Worm (Caenorhabditis elegans) whole organism, mixed stage, embryonic: ENCODE results near the gene EEED8.4.

ENCODE experiments used
- M03D4.4 ChIP-seq: sonication (generic microtip); optimal IDR thresholded peaks from 2 replicates; lab custom pipeline; 2017; ENCODE audit warnings: mild to moderate bottlenecking, missing genetic modification characterization, missing compliant biosample characterization
- bed-3 ChIP-seq: fragments of 200-800 bp; sonication (Bioruptor generic); optimal IDR thresholded peaks from 3 replicates; lab custom pipeline; 2018; ENCODE audit warnings: mild to moderate bottlenecking, missing genetic modification characterization, moderate library complexity, missing compliant biosample characterization
- blmp-1 ChIP-seq: fragments of 150-350 bp; optimal IDR thresholded peaks from 2 replicates; lab custom pipeline; 2014; ENCODE audit warnings: missing biosample characterization, missing genetic modification characterization
- ceh-39 ChIP-seq: fragments of 150-350 bp; optimal IDR thresholded peaks from 2 replicates; lab custom pipeline; 2014; ENCODE audit warnings: missing biosample characterization, missing genetic modification characterization
- ceh-43 ChIP-seq: fragments of 200-800 bp; sonication (Bioruptor generic); optimal IDR thresholded peaks from 2 replicates; lab custom pipeline; 2018; ENCODE audit warnings: mild to moderate bottlenecking, missing genetic modification characterization, moderate library complexity, missing compliant biosample characterization
- ceh-83 ChIP-seq: fragments of 200-800 bp; sonication (Bioruptor generic); optimal IDR thresholded peaks from 2 replicates; lab custom pipeline; 2018; ENCODE audit warnings: mild to moderate bottlenecking, missing genetic modification characterization, missing compliant biosample characterization
- ces-1 ChIP-seq: fragments of 150-350 bp; optimal IDR thresholded peaks from 2 replicates; lab custom pipeline; 2014; ENCODE audit warnings: missing biosample characterization, missing genetic modification reagents, missing genetic modification characterization
- drap-1 ChIP-seq: fragments of 200-800 bp; sonication (Bioruptor generic); optimal IDR thresholded peaks from 3 replicates; lab custom pipeline; 2018; ENCODE audit warnings: mild to moderate bottlenecking, missing genetic modification characterization, missing compliant biosample characterization
- elt-1 ChIP-seq: sonication (generic microtip); optimal IDR thresholded peaks from 2 replicates; lab custom pipeline; 2017; ENCODE audit warnings: missing genetic modification characterization, mild to moderate bottlenecking, missing compliant biosample characterization, antibody characterized with exemption, moderate library complexity, borderline replicate concordance; ENCODE audit not compliant: insufficient read depth
- elt-3 ChIP-seq: fragments of 150-350 bp; optimal IDR thresholded peaks from 2 replicates; lab custom pipeline; 2014; ENCODE audit warnings: missing biosample characterization, missing genetic modification characterization
- flh-1 ChIP-seq: fragments of 200-800 bp; sonication (Bioruptor generic); optimal IDR thresholded peaks from 2 replicates; lab custom pipeline; 2018; ENCODE audit warnings: mild to moderate bottlenecking, missing genetic modification characterization, moderate library complexity, missing compliant biosample characterization
- hlh-1 ChIP-seq: fragments of 150-350 bp; optimal IDR thresholded peaks from 2 replicates; lab custom pipeline; 2014; ENCODE audit warnings: missing biosample characterization, missing genetic modification reagents, missing genetic modification characterization
- lin-13 ChIP-seq: fragments of 150-350 bp; optimal IDR thresholded peaks from 2 replicates; lab custom pipeline; 2014; ENCODE audit warnings: missing biosample characterization, missing genetic modification characterization
- lin-32 ChIP-seq: fragments of 200-800 bp; sonication (Bioruptor generic); optimal IDR thresholded peaks from 2 replicates; lab custom pipeline; 2018; ENCODE audit warnings: mild to moderate bottlenecking, missing genetic modification characterization, missing compliant biosample characterization
- lsy-2 ChIP-seq: fragments of 150-350 bp; optimal IDR thresholded peaks from 2 replicates; lab custom pipeline; 2014; ENCODE audit warnings: missing biosample characterization, missing genetic modification characterization
- mab-5 ChIP-seq: fragments of 150-350 bp; optimal IDR thresholded peaks from 2 replicates; lab custom pipeline; 2014; ENCODE audit warnings: missing biosample characterization, missing genetic modification characterization
- mep-1 ChIP-seq: fragments of 150-350 bp; optimal IDR thresholded peaks from 2 replicates; lab custom pipeline; 2017; ENCODE audit warnings: missing biosample characterization, missing genetic modification reagents, missing genetic modification characterization, inconsistent platforms
- mls-2 ChIP-seq: sonication (generic microtip); optimal IDR thresholded peaks from 2 replicates; lab custom pipeline; 2016; ENCODE audit warnings: mild to moderate bottlenecking, missing genetic modification characterization, moderate library complexity, missing compliant biosample characterization
- nhr-12 ChIP-seq: fragments of 150-350 bp; optimal IDR thresholded peaks from 2 replicates; lab custom pipeline; 2014; ENCODE audit warnings: missing biosample characterization, missing genetic modification characterization
- nhr-2 ChIP-seq: fragments of 150-350 bp; optimal IDR thresholded peaks from 2 replicates; lab custom pipeline; 2014; ENCODE audit warnings: missing biosample characterization, missing genetic modification characterization
- nhr-237 ChIP-seq: fragments of 150-350 bp; optimal IDR thresholded peaks from 2 replicates; lab custom pipeline; 2014; ENCODE audit warnings: missing biosample characterization, missing genetic modification characterization
- nhr-28 ChIP-seq: fragments of 150-350 bp; optimal IDR thresholded peaks from 2 replicates; lab custom pipeline; 2014; ENCODE audit warnings: missing biosample characterization, missing genetic modification characterization
- nhr-76 ChIP-seq: sonication (generic microtip); optimal IDR thresholded peaks from 2 replicates; lab custom pipeline; 2017; ENCODE audit warnings: missing biosample characterization, missing genetic modification characterization
- pha-4 ChIP-seq: fragments of 150-350 bp; optimal IDR thresholded peaks from 2 replicates; lab custom pipeline; 2018; ENCODE audit warnings: missing biosample characterization, missing genetic modification reagents, missing genetic modification characterization
- sem-2 ChIP-seq: fragments of 200-800 bp; sonication (Bioruptor generic); optimal IDR thresholded peaks from 2 replicates; lab custom pipeline; 2018; ENCODE audit warnings: mild to moderate bottlenecking, missing genetic modification characterization, missing compliant biosample characterization
- snpc-4 ChIP-seq: fragments of 150-350 bp; optimal IDR thresholded peaks from 2 replicates; lab custom pipeline; 2014; ENCODE audit warnings: missing biosample characterization, missing genetic modification characterization
- tbx-8 ChIP-seq: fragments of 200-800 bp; sonication (Bioruptor generic); optimal IDR thresholded peaks from 2 replicates; lab custom pipeline; 2018; ENCODE audit warnings: mild to moderate bottlenecking, missing genetic modification characterization, moderate library complexity, missing compliant biosample characterization
- unc-120 ChIP-seq: sonication (generic microtip); optimal IDR thresholded peaks from 2 replicates; lab custom pipeline; 2017; ENCODE audit warnings: missing genetic modification characterization, missing compliant biosample characterization; ENCODE audit not compliant: poor library complexity, severe bottlenecking
- unc-39 ChIP-seq: fragments of 150-350 bp; optimal IDR thresholded peaks from 2 replicates; lab custom pipeline; 2014; ENCODE audit warnings: missing biosample characterization, missing genetic modification characterization
- unc-62 ChIP-seq: fragments of 150-350 bp; optimal IDR thresholded peaks from 2 replicates; lab custom pipeline; 2014; ENCODE audit warnings: missing biosample characterization, missing genetic modification reagents, missing genetic modification characterization
- zip-8 ChIP-seq: fragments of 150-350 bp; optimal IDR thresholded peaks from 2 replicates; lab custom pipeline; 2014; ENCODE audit warnings: missing biosample characterization, missing genetic modification characterization
- ztf-11 ChIP-seq: fragments of 150-350 bp; optimal IDR thresholded peaks from 2 replicates; lab custom pipeline; 2014; ENCODE audit warnings: missing biosample characterization, missing genetic modification characterization

EEED8.4 gene

DNA sequence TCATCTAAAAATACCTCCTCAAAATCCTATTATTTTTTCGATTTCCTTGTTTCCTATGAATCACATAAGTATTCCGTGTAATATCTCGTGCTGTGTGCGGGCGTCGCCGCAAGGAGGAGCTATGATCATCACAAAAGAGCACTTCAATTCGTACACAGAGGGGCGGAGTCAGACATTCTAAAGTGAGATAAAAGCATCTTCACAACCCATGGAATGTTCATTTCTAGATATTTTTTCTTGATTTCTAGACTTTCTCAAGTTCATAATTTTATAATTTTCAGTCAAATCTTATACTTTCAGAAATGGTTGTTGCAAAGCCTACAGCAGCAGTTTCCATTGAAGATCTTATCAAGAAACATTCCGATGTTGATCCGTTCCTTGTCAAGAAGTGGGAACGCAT lies 38.3 kb downstream of the EEED8.4 start, which contains the start of gene cex-1:
TSS of gene cex-1 (plus strand) at position 301 of the 400 bp plus-strand sequence.
- TF ChIP-seq tbx-8 (GFP tag; lab: Kevin White, UChicago) (no peak), nhr-12 (tag; lab: Kevin White, UChicago) (no peak), ceh-43 (GFP tag; lab: Kevin White, UChicago) (no peak), hlh-1 (tag; lab: Kevin White, UChicago) (no peak), lin-32 (GFP tag; lab: Kevin White, UChicago) (no peak), nhr-2 (tag; lab: Kevin White, UChicago) (no peak), elt-1 (tag; lab: Kevin White, UChicago) (no peak), lin-13 (tag; lab: Kevin White, UChicago) (no peak), lsy-2 (tag; lab: Kevin White, UChicago) (no peak), sem-2 (GFP tag; lab: Kevin White, UChicago) (no peak), M03D4.4 (tag; lab: Kevin White, UChicago) (no peak), ceh-83 (no peak), mep-1 (no peak), ztf-11 (tag; lab: Kevin White, UChicago) (no peak), nhr-28 (tag; lab: Kevin White, UChicago) (no peak), pha-4 (tag; lab: Kevin White, UChicago) (no peak), unc-62 (GFP tag; lab: Kevin White, UChicago) (no peak), ces-1 (GFP tag; lab: Kevin White, UChicago) (no peak), drap-1 (GFP tag; lab: Kevin White, UChicago) (no peak)
- TF ChIP-seq, all 35 proteins: peak for 0

DNA sequence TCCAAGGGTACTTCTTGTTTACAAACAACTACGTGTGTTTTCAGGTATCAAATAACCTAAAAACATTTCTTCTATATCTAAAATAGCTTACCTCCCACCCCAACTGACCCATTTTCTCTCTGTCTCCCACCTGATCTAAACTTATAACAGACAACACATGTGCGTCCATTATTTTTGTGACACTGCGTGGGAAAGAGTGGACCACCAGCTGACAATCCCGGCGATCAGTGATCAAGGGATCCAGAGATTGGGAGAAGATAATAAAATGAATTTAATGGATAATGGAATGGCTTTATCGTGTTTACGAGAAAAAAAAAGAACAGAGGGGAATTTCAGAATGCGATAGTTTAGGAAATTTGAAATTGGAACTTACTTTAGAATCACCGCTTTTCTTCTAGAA lies 40.1 kb downstream of the EEED8.4 start:
- peak; percentile 8 for TF ChIP-seq unc-62 (GFP tag; lab: Kevin White, UChicago)
- peak; percentile 87 for TF ChIP-seq hlh-1 (tag; lab: Kevin White, UChicago)
- TF ChIP-seq unc-120 (tag; lab: Kevin White, UChicago), result no peak

DNA sequence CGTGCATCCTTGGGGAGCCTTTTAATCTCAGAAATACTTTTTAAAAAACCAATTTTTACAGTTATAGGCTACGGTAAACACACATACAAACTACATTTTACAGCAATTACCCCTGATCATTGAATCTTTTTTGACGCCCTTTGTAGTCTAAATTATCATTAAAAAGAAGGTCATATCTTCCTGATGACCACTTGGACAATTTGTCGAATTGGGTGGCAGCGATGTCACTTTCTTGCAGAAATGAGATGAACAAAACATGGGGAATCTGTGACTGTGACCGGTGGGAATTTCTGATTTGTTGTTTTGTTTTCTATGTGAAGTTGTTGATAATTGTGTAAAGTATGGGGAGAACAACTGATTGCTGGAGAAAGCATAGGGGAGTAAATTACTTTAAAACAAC lies 40.5 kb downstream of the EEED8.4 start:
- TF ChIP-seq lin-13 (tag; lab: Kevin White, UChicago), result no peak
- no peak for TF ChIP-seq blmp-1 (tag; lab: Kevin White, UChicago)
- no peak for TF ChIP-seq zip-8 (tag; lab: Kevin White, UChicago)
- no peak for TF ChIP-seq sem-2 (GFP tag; lab: Kevin White, UChicago)
- TF ChIP-seq nhr-2 (tag; lab: Kevin White, UChicago), result no peak
- TF ChIP-seq flh-1 (GFP tag; lab: Kevin White, UChicago), result no peak
- no peak for TF ChIP-seq unc-62 (GFP tag; lab: Kevin White, UChicago)
- no peak for TF ChIP-seq elt-1 (tag; lab: Kevin White, UChicago)
- TF ChIP-seq unc-39 (tag; lab: Kevin White, UChicago), result no peak
- TF ChIP-seq M03D4.4 (tag; lab: Kevin White, UChicago), result no peak
- TF ChIP-seq ces-1 (GFP tag; lab: Kevin White, UChicago), result no peak
- TF ChIP-seq snpc-4 (tag; lab: Kevin White, UChicago), result no peak

DNA sequence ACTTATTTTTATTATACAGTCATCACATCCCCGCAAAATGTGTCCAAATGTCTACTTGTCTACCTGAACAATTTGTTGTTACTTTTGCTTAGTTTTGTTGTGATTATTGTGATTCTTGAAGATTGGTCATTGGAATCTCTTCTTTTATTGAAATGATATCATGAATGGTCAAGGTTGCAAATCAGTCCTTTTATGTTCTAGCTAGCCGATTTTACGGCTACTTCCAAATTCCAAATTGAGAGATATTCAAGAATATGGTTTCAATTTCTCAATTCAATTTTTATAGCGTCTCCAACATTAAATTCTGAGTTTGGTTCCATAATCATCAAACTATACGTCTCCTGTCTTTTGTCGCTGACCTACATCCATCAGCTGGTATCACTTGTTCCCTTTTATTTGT lies 42.2 kb downstream of the EEED8.4 start:
- TF ChIP-seq tbx-8 (GFP tag; lab: Kevin White, UChicago) (no peak), bed-3 (GFP tag; lab: Kevin White, UChicago) (no peak), ces-1 (GFP tag; lab: Kevin White, UChicago) (no peak), ztf-11 (tag; lab: Kevin White, UChicago) (no peak), pha-4 (tag; lab: Kevin White, UChicago) (no peak), elt-3 (tag; lab: Kevin White, UChicago) (no peak), nhr-237 (tag; lab: Kevin White, UChicago) (no peak), nhr-28 (tag; lab: Kevin White, UChicago) (no peak), nhr-76 (no peak), snpc-4 (tag; lab: Kevin White, UChicago) (no peak), flh-1 (GFP tag; lab: Kevin White, UChicago) (no peak), unc-62 (GFP tag; lab: Kevin White, UChicago) (no peak), ceh-39 (tag; lab: Kevin White, UChicago) (no peak), mls-2 (tag; lab: Kevin White, UChicago) (no peak)

DNA sequence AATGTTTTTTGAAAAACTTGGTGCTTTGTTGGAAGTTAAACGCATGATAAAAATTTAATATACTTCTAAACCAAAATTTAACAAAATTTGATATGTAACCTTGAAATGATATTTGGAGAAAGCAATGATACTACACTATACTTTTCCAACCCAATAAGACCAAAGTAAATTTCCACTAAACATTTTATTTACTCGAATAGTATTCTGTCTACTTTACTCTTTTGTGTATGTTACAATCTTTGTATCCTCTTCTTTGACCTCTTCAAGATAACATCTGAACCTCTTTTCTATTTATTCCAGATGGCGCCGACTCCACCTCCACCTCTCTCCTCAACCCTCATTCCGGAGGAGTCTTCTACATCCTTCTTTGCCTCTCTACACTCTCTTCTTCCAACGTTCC lies 44.4 kb downstream of the EEED8.4 start, which contains the start of gene dhs-5:
TSS of gene dhs-5 (plus strand) at position 301 of the 400 bp plus-strand sequence.
- TF ChIP-seq lin-32 (GFP tag; lab: Kevin White, UChicago) (no peak), sem-2 (GFP tag; lab: Kevin White, UChicago) (no peak), blmp-1 (tag; lab: Kevin White, UChicago) (no peak), mls-2 (tag; lab: Kevin White, UChicago) (no peak), flh-1 (GFP tag; lab: Kevin White, UChicago) (no peak), hlh-1 (tag; lab: Kevin White, UChicago) (no peak), unc-62 (GFP tag; lab: Kevin White, UChicago) (no peak), lin-13 (tag; lab: Kevin White, UChicago) (no peak), unc-39 (tag; lab: Kevin White, UChicago) (no peak), nhr-2 (tag; lab: Kevin White, UChicago) (no peak), zip-8 (tag; lab: Kevin White, UChicago) (no peak), nhr-76 (no peak), pha-4 (tag; lab: Kevin White, UChicago) (no peak), nhr-28 (tag; lab: Kevin White, UChicago) (no peak), snpc-4 (tag; lab: Kevin White, UChicago) (no peak), lsy-2 (tag; lab: Kevin White, UChicago) (no peak), tbx-8 (GFP tag; lab: Kevin White, UChicago) (no peak), mab-5 (tag; lab: Kevin White, UChicago) (no peak)
- TF ChIP-seq, all 35 proteins: peak for 0
